Fruit fly (Drosophila melanogaster) whole organism: Measurements from ENCODE around the gene pygo.

Source experiments
- Dll ChIP-seq: fragments of >200 bp; optimal IDR thresholded peaks from 2 replicates; lab custom pipeline; 2017
- pan ChIP-seq: fragments of >200 bp; optimal IDR thresholded peaks from 2 replicates; lab custom pipeline; 2017
- psq ChIP-seq: fragments of >200 bp; optimal IDR thresholded peaks from 2 replicates; lab custom pipeline; 2017

DNA sequence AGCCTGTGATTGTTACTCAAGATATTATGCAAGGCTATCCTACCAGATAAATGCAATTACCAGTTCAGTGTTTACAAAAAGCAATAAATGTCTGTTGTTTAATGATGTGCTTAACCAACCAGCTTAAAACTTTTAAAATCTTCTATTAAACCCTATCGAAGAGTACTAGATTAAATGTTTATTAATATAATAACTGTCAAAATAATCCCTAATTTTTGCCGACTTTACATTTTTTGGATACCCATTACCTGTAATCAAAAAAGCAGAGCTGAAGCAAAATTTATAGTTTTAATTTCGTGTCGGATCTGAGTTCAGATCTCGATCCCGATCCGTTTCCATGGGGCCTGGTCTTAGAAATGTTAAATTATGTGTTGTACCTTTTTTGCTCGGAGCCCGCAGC, 9.8 kb upstream of the pygo start, which contains the start of gene CG1638:
- TF ChIP-seq pan (lab: Kevin White, UChicago) (no peak), Dll (lab: Kevin White, UChicago) (no peak), psq (lab: Kevin White, UChicago) (no peak)
